Fruit fly (Drosophila melanogaster) whole organism, pupa: ENCODE measurements around the gene CG13901.

Source experiments
- CG9948 ChIP-seq: fragments of 200-800 bp; sonication (Bioruptor generic); optimal IDR thresholded peaks from 2 replicates; lab custom pipeline; 2018; ENCODE audit warnings: missing biosample characterization, mild to moderate bottlenecking, missing genetic modification characterization, moderate library complexity
- Snoo ChIP-seq: fragments of 200-800 bp; sonication (Bioruptor generic); optimal IDR thresholded peaks from 3 replicates; lab custom pipeline; 2017; ENCODE audit warnings: missing biosample characterization, mild to moderate bottlenecking, missing genetic modification characterization, inconsistent platforms
- gl ChIP-seq: fragments of 200-800 bp; sonication (Bioruptor generic); optimal IDR thresholded peaks from 2 replicates; lab custom pipeline; 2018; ENCODE audit warnings: missing biosample characterization, mild to moderate bottlenecking, missing genetic modification characterization

- TF ChIP-seq Snoo (tag; lab: Kevin White, UChicago) (no peak), CG9948 (no peak), gl (tag; lab: Kevin White, UChicago) (no peak)
Observed at dm6 chr3L:808725-809537, 28.7 kb downstream of the CG13901 start.
